Worm (Caenorhabditis elegans) whole organism, early embryonic: ENCODE measurements around the gene sre-27.

Experiments
- F13C5.2 ChIP-seq: sonication (generic microtip); optimal IDR thresholded peaks from 2 replicates; lab custom pipeline; 2017; ENCODE audit warnings: mild to moderate bottlenecking, missing genetic modification characterization, inconsistent platforms, missing compliant biosample characterization
- aly-1 ChIP-seq: sonication (generic microtip); optimal IDR thresholded peaks from 2 replicates; lab custom pipeline; 2016; ENCODE audit warnings: missing genetic modification characterization, missing compliant biosample characterization
- ama-1 ChIP-seq: fragments of 150-350 bp; optimal IDR thresholded peaks from 2 replicates; lab custom pipeline; 2014
- ceh-36 ChIP-seq: sonication (generic microtip); optimal IDR thresholded peaks from 2 replicates; lab custom pipeline; 2016; ENCODE audit warnings: missing genetic modification characterization, inconsistent platforms, missing compliant biosample characterization
- ets-7 ChIP-seq: sonication (generic microtip); optimal IDR thresholded peaks from 2 replicates; lab custom pipeline; 2016; ENCODE audit warnings: missing genotype, missing genetic modification characterization, missing compliant biosample characterization
- hmbx-1 ChIP-seq: sonication (generic microtip); optimal IDR thresholded peaks from 2 replicates; lab custom pipeline; 2016; ENCODE audit warnings: mild to moderate bottlenecking, missing genetic modification characterization, missing compliant biosample characterization
- hmg-4 ChIP-seq: fragments of 200-800 bp; sonication (Bioruptor generic); optimal IDR thresholded peaks from 2 replicates; lab custom pipeline; 2018; ENCODE audit warnings: mild to moderate bottlenecking, missing genetic modification characterization, missing compliant biosample characterization
- hnd-1 ChIP-seq: sonication (generic microtip); optimal IDR thresholded peaks from 2 replicates; lab custom pipeline; 2016; ENCODE audit warnings: missing genetic modification characterization, missing compliant biosample characterization
- pes-1 ChIP-seq: fragments of 200-800 bp; sonication (Bioruptor generic); IDR thresholded peaks from 2 replicates; pipeline ENCODE4 v1.3.6; 2022; ENCODE audit warnings: missing genetic modification reagents, missing genetic modification characterization, missing compliant biosample characterization
- sea-1 ChIP-seq: fragments of 200-800 bp; sonication (Bioruptor generic); conservative IDR thresholded peaks from 2 replicates; pipeline ENCODE4 v1.3.6; 2022; ENCODE audit warnings: missing genetic modification characterization, missing compliant biosample characterization
- tbx-11 ChIP-seq: fragments of 200-800 bp; sonication (Bioruptor generic); IDR thresholded peaks from 2 replicates; pipeline ENCODE4 v1.3.6; 2022; ENCODE audit warnings: missing genetic modification characterization, missing compliant biosample characterization
- tbx-37 ChIP-seq: fragments of 200-800 bp; sonication (Bioruptor generic); conservative IDR thresholded peaks from 2 replicates; pipeline ENCODE4 v1.3.6; 2022; ENCODE audit warnings: missing genetic modification reagents, missing genetic modification characterization, missing compliant biosample characterization
- tra-4 ChIP-seq: sonication (generic microtip); optimal IDR thresholded peaks from 2 replicates; lab custom pipeline; 2017; ENCODE audit warnings: missing genetic modification characterization, missing compliant biosample characterization

- TF ChIP-seq ets-7 (no peak), pes-1 (GFP tag; lab: Robert Waterston, UW) (no peak), sea-1 (GFP tag; lab: Robert Waterston, UW) (no peak), tbx-11 (GFP tag; lab: Robert Waterston, UW) (no peak), ceh-36 (tag; lab: Kevin White, UChicago) (no peak), hmbx-1 (tag; lab: Kevin White, UChicago) (no peak), F13C5.2 (tag; lab: Kevin White, UChicago) (no peak), ama-1 (no peak), hmg-4 (GFP tag; lab: Kevin White, UChicago) (no peak), tra-4 (tag; lab: Kevin White, UChicago) (no peak), aly-1 (no peak), tbx-37 (GFP tag; lab: Robert Waterston, UW) (no peak), hnd-1 (tag; lab: Kevin White, UChicago) (no peak)
These were observed 43.4 kb upstream of the sre-27 start, which contains the start of gene tag-280 for ce11 chrII:12460602-12461453.
